Worm (Caenorhabditis elegans) whole organism, L2 larva: ENCODE data around the gene T19C3.4.

Source experiments
- alr-1 ChIP-seq: fragments of 150-350 bp; optimal IDR thresholded peaks from 2 replicates; lab custom pipeline; 2014; ENCODE audit warnings: missing biosample characterization, missing genetic modification characterization
- blmp-1 ChIP-seq: sonication (generic microtip); optimal IDR thresholded peaks from 2 replicates; lab custom pipeline; 2017; ENCODE audit warnings: missing genetic modification characterization, mild to moderate bottlenecking, missing compliant biosample characterization, antibody characterized with exemption, moderate library complexity; ENCODE audit not compliant: insufficient read depth
- lin-13 ChIP-seq: fragments of 150-350 bp; optimal IDR thresholded peaks from 2 replicates; lab custom pipeline; 2014; ENCODE audit warnings: missing biosample characterization, missing genetic modification reagents, missing genetic modification characterization
- lin-39 ChIP-seq: fragments of 150-350 bp; optimal IDR thresholded peaks from 2 replicates; lab custom pipeline; 2014; ENCODE audit warnings: missing biosample characterization, missing genetic modification reagents, missing genetic modification characterization
- lsy-2 ChIP-seq, 2 experiments: fragments of 150-350 bp in 1 of 2; sonication (generic microtip) in 1 of 2; optimal IDR thresholded peaks; 2 replicates each; lab custom pipeline; 2014 to 2017; ENCODE audit warnings: missing biosample characterization in 2 of 2, missing genetic modification characterization in 2 of 2
- mab-5 ChIP-seq: fragments of 150-350 bp; optimal IDR thresholded peaks from 2 replicates; lab custom pipeline; 2014; ENCODE audit warnings: missing biosample characterization, missing genetic modification characterization
- mbf-1 ChIP-seq: sonication (generic microtip); optimal IDR thresholded peaks from 2 replicates; lab custom pipeline; 2017; ENCODE audit warnings: missing biosample characterization, missing genetic modification characterization
- nhr-11 ChIP-seq: fragments of 150-350 bp; optimal IDR thresholded peaks from 2 replicates; lab custom pipeline; 2014; ENCODE audit warnings: missing biosample characterization, missing genetic modification characterization
- nhr-12 ChIP-seq: fragments of 150-350 bp; optimal IDR thresholded peaks from 2 replicates; lab custom pipeline; 2014; ENCODE audit warnings: missing biosample characterization, missing genetic modification characterization
- skn-1 ChIP-seq: sonication (generic microtip); optimal IDR thresholded peaks from 2 replicates; lab custom pipeline; 2017; ENCODE audit warnings: missing biosample characterization, missing genetic modification characterization
- snpc-4 ChIP-seq: fragments of 150-350 bp; optimal IDR thresholded peaks from 2 replicates; lab custom pipeline; 2014; ENCODE audit warnings: missing biosample characterization, missing genetic modification characterization
- unc-62 ChIP-seq: fragments of 150-350 bp; optimal IDR thresholded peaks from 2 replicates; lab custom pipeline; 2014; ENCODE audit warnings: missing biosample characterization, missing genetic modification reagents, missing genetic modification characterization
- ztf-11 ChIP-seq: sonication (generic microtip); optimal IDR thresholded peaks from 2 replicates; lab custom pipeline; 2017; ENCODE audit warnings: missing biosample characterization, missing genetic modification characterization

- no peak for TF ChIP-seq alr-1 (tag; lab: Kevin White, UChicago)
- TF ChIP-seq nhr-12 (tag; lab: Kevin White, UChicago): no peak
- TF ChIP-seq unc-62 (GFP tag; lab: Kevin White, UChicago): no peak
- TF ChIP-seq lsy-2 (tag; optimal IDR thresholded peaks at IDR 0.05; lab: Kevin White, UChicago): no peak
- TF ChIP-seq mbf-1 (tag; lab: Kevin White, UChicago): no peak
- no peak for TF ChIP-seq lin-39 (tag; lab: Kevin White, UChicago)
- TF ChIP-seq ztf-11 (tag; lab: Kevin White, UChicago): no peak
- no peak for TF ChIP-seq skn-1 (tag; lab: Kevin White, UChicago)
- TF ChIP-seq nhr-11 (tag; lab: Kevin White, UChicago): no peak
- TF ChIP-seq blmp-1 (tag; lab: Kevin White, UChicago): no peak
- TF ChIP-seq snpc-4 (tag; lab: Kevin White, UChicago): no peak
- no peak for TF ChIP-seq mab-5 (tag; lab: Kevin White, UChicago)
- no peak for TF ChIP-seq lin-13 (GFP tag; lab: Kevin White, UChicago)
These were observed 29.9 kb upstream of the T19C3.4 start for ce11 chrIII:649935-650334.
